Worm (Caenorhabditis elegans): ENCODE data around the gene ZK1320.11.

ZK1320.11 gene

ce11 chrII:9618759-9619158 is 48.7 kb upstream of the ZK1320.11 start:
- TF ChIP-seq elt-3 (tag; optimal IDR thresholded peaks at IDR 0.05) (no peak), rnt-1 (tag; optimal IDR thresholded peaks at IDR 0.05) (no peak), nhr-12 (tag; optimal IDR thresholded peaks at IDR 0.05) (no peak), sox-4 (tag; optimal IDR thresholded peaks at IDR 0.05) (no peak), nhr-85 (tag) (peak; percentile 26), swsn-7 (tag; optimal IDR thresholded peaks at IDR 0.05) (no peak), efl-1 (optimal IDR thresholded peaks at IDR 0.05) (no peak), efl-1 (GFP tag; optimal IDR thresholded peaks at IDR 0.05 in 1 of 2) (peak in 1 of 2 experiments; percentile 39), nhr-11 (tag; optimal IDR thresholded peaks at IDR 0.05) (no peak)

- TF ChIP-seq nhr-90 (tag; optimal IDR thresholded peaks at IDR 0.05; ENCODE audit: poor library complexity) (peak; percentile 72), nhr-77 (tag; optimal IDR thresholded peaks at IDR 0.05) (no peak), snu-23 (GFP tag; optimal IDR thresholded peaks at IDR 0.05) (peak; percentile 79), nhr-28 (tag; optimal IDR thresholded peaks at IDR 0.05) (no peak), ceh-88 (GFP tag; IDR thresholded peaks at IDR 0.05) (no peak), rnt-1 (tag; optimal IDR thresholded peaks at IDR 0.05) (peak; percentile 71), egl-27 (tag; optimal IDR thresholded peaks at IDR 0.05) (peak; percentile 2 to 38), efl-1 (optimal IDR thresholded peaks at IDR 0.05) (peak; percentile 33 to 43), efl-1 (GFP tag; optimal IDR thresholded peaks at IDR 0.05 in 1 of 2) (no peak), blmp-1 (tag; optimal IDR thresholded peaks at IDR 0.05) (peak; percentile 79), xbp-1 (tag; optimal IDR thresholded peaks at IDR 0.05) (peak; percentile 25), nhr-71 (tag; optimal IDR thresholded peaks at IDR 0.05) (peak; percentile 80), dpl-1 (GFP tag; optimal IDR thresholded peaks at IDR 0.05) (peak in 1 of 3 experiments; percentile 17), lin-14 (GFP tag; optimal IDR thresholded peaks at IDR 0.05) (peak; percentile 87), dsc-1 (tag; optimal IDR thresholded peaks at IDR 0.05) (peak; percentile 40), nhr-237 (tag; optimal IDR thresholded peaks at IDR 0.05) (no peak), ces-1 (GFP tag; optimal IDR thresholded peaks at IDR 0.05) (no peak), mep-1 (tag; optimal IDR thresholded peaks at IDR 0.05) (peak; percentile 59), elt-3 (tag; optimal IDR thresholded peaks at IDR 0.05) (peak in 5 of 6 experiments; percentile 23 to 79 (median 64)), mdl-1 (tag; optimal IDR thresholded peaks at IDR 0.05) (peak in 1 of 2 experiments; percentile 70), nhr-85 (tag) (peak; percentile 87), pax-3 (tag; optimal IDR thresholded peaks at IDR 0.05) (no peak), unc-98 (GFP tag; IDR thresholded peaks at IDR 0.05) (no peak), ceh-82 (tag; optimal IDR thresholded peaks at IDR 0.05) (peak in 2 of 3 experiments; percentile 18 to 35), lin-15B (tag; optimal IDR thresholded peaks at IDR 0.05) (no peak), alr-1 (tag; optimal IDR thresholded peaks at IDR 0.05; ENCODE audit: borderline replicate concordance) (no peak), nhr-19 (GFP tag; conservative IDR thresholded peaks at IDR 0.05) (peak; percentile 61), ceh-90 (tag; optimal IDR thresholded peaks at IDR 0.05) (no peak), fkh-8 (tag; optimal IDR thresholded peaks at IDR 0.05) (no peak), zip-4 (GFP tag; optimal IDR thresholded peaks at IDR 0.05) (no peak), lsy-2 (tag; optimal IDR thresholded peaks at IDR 0.05) (peak; percentile 26 to 55), aly-2 (tag; optimal IDR thresholded peaks at IDR 0.05) (peak; percentile 30), lin-39 (tag; optimal IDR thresholded peaks at IDR 0.05) (no peak), nhr-47 (tag; optimal IDR thresholded peaks at IDR 0.05) (peak; percentile 17), ets-5 (GFP tag; IDR thresholded peaks at IDR 0.05) (no peak), ztf-11 (tag; optimal IDR thresholded peaks at IDR 0.05) (no peak), tbx-2 (tag; optimal IDR thresholded peaks at IDR 0.05) (peak; percentile 0), C16A3.4 (tag; optimal IDR thresholded peaks at IDR 0.05) (peak; percentile 61), snpc-4 (tag; optimal IDR thresholded peaks at IDR 0.05) (no peak), hpl-2 (GFP tag; optimal IDR thresholded peaks at IDR 0.05) (no peak), ama-1 (optimal IDR thresholded peaks at IDR 0.05) (peak; percentile 81), mef-2 (tag; optimal IDR thresholded peaks at IDR 0.05) (no peak), elt-2 (tag; optimal IDR thresholded peaks at IDR 0.05) (peak; percentile 62), efl-3 (GFP tag; optimal IDR thresholded peaks at IDR 0.05) (no peak), Y116A8C.19 (tag; optimal IDR thresholded peaks at IDR 0.05; ENCODE audit: borderline replicate concordance) (no peak), swsn-7 (tag; optimal IDR thresholded peaks at IDR 0.05) (peak; percentile 36), mab-9 (GFP tag; IDR thresholded peaks at IDR 0.05) (no peak), lin-35 (GFP tag; optimal IDR thresholded peaks at IDR 0.05) (peak; percentile 4 to 64)
Observed at ce11 chrII:9619402-9619862, 48.0 kb upstream of the ZK1320.11 start.

Measured in whole organism, L1 larva.